Fruit fly (Drosophila melanogaster) whole organism, wandering third instar larva: ENCODE data around the gene Imp.

Experiments used
- Abd-B ChIP-seq: fragments of >200 bp; optimal IDR thresholded peaks from 2 replicates; lab custom pipeline; 2017; ENCODE audit warnings: missing biosample characterization, missing genetic modification characterization
- CG32264 ChIP-seq: fragments of 200-800 bp; sonication (Bioruptor generic); optimal IDR thresholded peaks from 2 replicates; lab custom pipeline; 2016; ENCODE audit warnings: missing biosample characterization, missing genetic modification characterization
- CG9705 ChIP-seq: fragments of 200-800 bp; sonication (Bioruptor generic); optimal IDR thresholded peaks from 2 replicates; lab custom pipeline; 2018; ENCODE audit warnings: missing biosample characterization, mild to moderate bottlenecking, missing genetic modification characterization
- CrebA ChIP-seq: fragments of 200-800 bp; sonication (Bioruptor generic); optimal IDR thresholded peaks from 2 replicates; lab custom pipeline; 2016; ENCODE audit warnings: missing biosample characterization, mild to moderate bottlenecking, missing genetic modification characterization, borderline replicate concordance
- Dfd ChIP-seq: fragments of >200 bp; optimal IDR thresholded peaks from 2 replicates; lab custom pipeline; 2017; ENCODE audit warnings: missing biosample characterization, missing genetic modification characterization
- Dif ChIP-seq: fragments of 200-275, 200-300 bp; sonication (Bioruptor generic); optimal IDR thresholded peaks from 2 replicates; lab custom pipeline; 2018; ENCODE audit warnings: missing biosample characterization, missing genetic modification characterization; ENCODE audit not compliant: partially characterized antibody
- GATAd ChIP-seq: sonication (Bioruptor generic); optimal IDR thresholded peaks from 2 replicates; lab custom pipeline; 2016; ENCODE audit warnings: missing biosample characterization, missing genetic modification characterization
- HLH106 ChIP-seq: fragments of 200-800 bp; optimal IDR thresholded peaks from 3 replicates; lab custom pipeline; 2019; ENCODE audit warnings: missing biosample characterization, mild to moderate bottlenecking, missing genetic modification characterization, moderate library complexity
- Hnf4 ChIP-seq: fragments of 200-800 bp; sonication (Bioruptor generic); optimal IDR thresholded peaks from 2 replicates; lab custom pipeline; 2016; ENCODE audit warnings: missing biosample characterization, mild to moderate bottlenecking, missing genetic modification characterization
- Hr78 ChIP-seq: fragments of >200 bp; optimal IDR thresholded peaks from 2 replicates; lab custom pipeline; 2017; ENCODE audit warnings: missing biosample characterization, missing genetic modification characterization
- Hr83 ChIP-seq: fragments of 200-300 bp; sonication (Bioruptor generic); optimal IDR thresholded peaks from 2 replicates; lab custom pipeline; 2016; ENCODE audit warnings: missing biosample characterization, mild to moderate bottlenecking, missing genetic modification characterization, moderate library complexity; ENCODE audit not compliant: poor library complexity, severe bottlenecking
- Jra ChIP-seq: sonication (Bioruptor generic); optimal IDR thresholded peaks from 2 replicates; lab custom pipeline; 2016; ENCODE audit warnings: missing biosample characterization, missing genetic modification characterization
- Mio ChIP-seq: sonication (Bioruptor generic); optimal IDR thresholded peaks from 2 replicates; lab custom pipeline; 2016; ENCODE audit warnings: missing biosample characterization, missing genetic modification characterization
- Myc ChIP-seq: fragments of >200 bp; optimal IDR thresholded peaks from 2 replicates; lab custom pipeline; 2017
- N ChIP-seq: fragments of >200 bp; optimal IDR thresholded peaks from 2 replicates; lab custom pipeline; 2018; ENCODE audit warnings: missing biosample characterization, missing external identifiers, missing genetic modification characterization
- OdsH ChIP-seq: fragments of 200-800 bp; sonication (Bioruptor generic); optimal IDR thresholded peaks from 2 replicates; lab custom pipeline; 2016; ENCODE audit warnings: missing biosample characterization, mild to moderate bottlenecking, missing genetic modification characterization
- Rel ChIP-seq, 2 experiments: fragments of 200-800 bp; sonication (Bioruptor generic) in 1 of 2; optimal IDR thresholded peaks; 2 replicates in 1 of 2; 3 replicates in 1 of 2; lab custom pipeline; 2016 to 2019; ENCODE audit warnings: mild to moderate bottlenecking in 2 of 2, missing biosample characterization in 2 of 2, missing genetic modification characterization in 2 of 2, moderate library complexity in 1 of 2
- Sp1 ChIP-seq: fragments of 200-800 bp; sonication (Bioruptor generic); optimal IDR thresholded peaks from 3 replicates; lab custom pipeline; 2019; ENCODE audit warnings: missing biosample characterization, mild to moderate bottlenecking, missing genetic modification characterization, moderate library complexity
- Vsx2 ChIP-seq: fragments of 200-300, 225-300 bp; sonication (Bioruptor generic); optimal IDR thresholded peaks from 2 replicates; lab custom pipeline; 2018; ENCODE audit warnings: missing biosample characterization, missing genetic modification characterization; ENCODE audit not compliant: partially characterized antibody
- br ChIP-seq: fragments of 200-800 bp; sonication (Bioruptor generic); optimal IDR thresholded peaks from 2 replicates; lab custom pipeline; 2016; ENCODE audit warnings: missing biosample characterization, missing genetic modification characterization
- brk ChIP-seq: fragments of 200-800 bp; sonication (Bioruptor generic); optimal IDR thresholded peaks from 2 replicates; lab custom pipeline; 2016; ENCODE audit warnings: missing biosample characterization, mild to moderate bottlenecking, missing genetic modification characterization
- dl ChIP-seq, 2 experiments: fragments of 175-275, 200-275 bp in 1 of 2; fragments of 200-275 bp in 1 of 2; sonication (Bioruptor generic); optimal IDR thresholded peaks; lab custom pipeline; 2018; ENCODE audit warnings: mild to moderate bottlenecking in 2 of 2, missing biosample characterization in 2 of 2, missing genetic modification characterization in 2 of 2, moderate library complexity in 2 of 2; ENCODE audit not compliant: partially characterized antibody in 2 of 2, insufficient read depth in 1 of 2
- dmrt93B ChIP-seq: fragments of 200-800 bp; sonication (Bioruptor generic); optimal IDR thresholded peaks from 2 replicates; lab custom pipeline; 2018; ENCODE audit warnings: missing biosample characterization, mild to moderate bottlenecking, missing genetic modification characterization
- dsf ChIP-seq: sonication (Bioruptor generic); optimal IDR thresholded peaks from 2 replicates; lab custom pipeline; 2016; ENCODE audit warnings: missing biosample characterization, missing genetic modification characterization, borderline replicate concordance
- ey ChIP-seq: fragments of 200-800 bp; sonication (Bioruptor generic); optimal IDR thresholded peaks from 2 replicates; lab custom pipeline; 2016; ENCODE audit warnings: missing biosample characterization, missing genetic modification characterization
- foxo ChIP-seq, 2 experiments: fragments of 200-800 bp; sonication (Bioruptor generic); optimal IDR thresholded peaks; 2 replicates in 1 of 2; 3 replicates in 1 of 2; lab custom pipeline; 2016 to 2017; ENCODE audit warnings: missing biosample characterization in 2 of 2, missing genetic modification characterization in 2 of 2
- fru ChIP-seq: fragments of 200-800 bp; sonication (Bioruptor generic); optimal IDR thresholded peaks from 3 replicates; lab custom pipeline; 2016; ENCODE audit warnings: missing biosample characterization, mild to moderate bottlenecking, missing genetic modification characterization
- jim ChIP-seq: fragments of 175-275, 200-325 bp; sonication (Bioruptor generic); optimal IDR thresholded peaks from 2 replicates; lab custom pipeline; 2016; ENCODE audit warnings: missing biosample characterization, mild to moderate bottlenecking, missing genetic modification characterization
- lola ChIP-seq: fragments of >200 bp; optimal IDR thresholded peaks from 2 replicates; lab custom pipeline; 2017; ENCODE audit warnings: missing biosample characterization, missing genetic modification characterization
- pan ChIP-seq: fragments of >200 bp; optimal IDR thresholded peaks from 2 replicates; lab custom pipeline; 2017
- psq ChIP-seq: fragments of 200-800 bp; sonication (Bioruptor generic); optimal IDR thresholded peaks from 3 replicates; lab custom pipeline; 2017; ENCODE audit warnings: missing biosample characterization, mild to moderate bottlenecking, missing genetic modification characterization, moderate library complexity
- rgr ChIP-seq: fragments of 200-800 bp; sonication (Bioruptor generic); optimal IDR thresholded peaks from 3 replicates; lab custom pipeline; 2016; ENCODE audit warnings: missing biosample characterization, mild to moderate bottlenecking, missing genetic modification characterization
- sage ChIP-seq: fragments of 200-800 bp; sonication (Bioruptor generic); optimal IDR thresholded peaks from 2 replicates; lab custom pipeline; 2016; ENCODE audit warnings: missing biosample characterization, mild to moderate bottlenecking, missing genetic modification characterization
- sv ChIP-seq: fragments of 200-800 bp; sonication (Bioruptor generic); optimal IDR thresholded peaks from 3 replicates; lab custom pipeline; 2016; ENCODE audit warnings: missing biosample characterization, missing genetic modification characterization
- tai ChIP-seq: sonication (Bioruptor generic); optimal IDR thresholded peaks from 2 replicates; lab custom pipeline; 2016; ENCODE audit warnings: missing biosample characterization, missing genetic modification characterization
- usp ChIP-seq: fragments of >200 bp; optimal IDR thresholded peaks from 2 replicates; lab custom pipeline; 2017; ENCODE audit warnings: missing biosample characterization, missing genetic modification characterization
- woc ChIP-seq: sonication (Bioruptor generic); optimal IDR thresholded peaks from 2 replicates; lab custom pipeline; 2016; ENCODE audit warnings: missing biosample characterization, mild to moderate bottlenecking, missing genetic modification characterization

Gene Imp

DNA sequence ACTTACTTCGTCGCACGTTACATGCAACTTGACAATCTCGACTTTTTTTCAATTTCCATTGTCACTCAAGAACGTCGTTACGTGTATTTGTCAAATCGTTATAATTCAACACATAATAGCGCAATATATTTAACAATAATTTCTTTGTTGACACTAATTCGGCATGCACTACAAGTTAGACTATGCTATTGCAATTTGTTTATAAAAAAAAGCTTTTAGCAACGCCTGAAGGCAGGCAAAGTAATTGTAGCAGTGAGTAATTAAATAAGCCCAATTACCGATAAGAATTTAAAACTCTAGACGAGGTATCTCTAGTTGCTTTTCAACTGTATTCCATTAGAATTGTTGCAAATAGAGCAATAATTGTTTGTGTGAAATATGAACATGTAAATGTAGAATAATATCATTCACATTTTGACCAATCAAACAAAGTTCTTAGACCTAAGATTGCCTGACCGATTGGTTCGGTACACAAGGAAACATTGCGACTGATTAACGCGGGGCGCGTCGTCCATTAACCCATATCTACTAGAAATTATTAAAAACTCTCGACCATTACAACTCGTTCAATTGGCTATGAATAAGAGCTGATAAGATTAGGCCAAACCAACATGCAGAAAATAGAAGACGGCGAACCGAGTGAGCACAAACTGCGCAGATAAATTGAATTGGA is 17.0 kb upstream of the Imp start:
- TF ChIP-seq dl (GFP tag; optimal IDR thresholded peaks at IDR 0.05; lab: Kevin White, UChicago; ENCODE audit: insufficient read depth in 1 of 2, partially characterized antibody in 2 of 2) (no peak), GATAd (GFP tag; lab: Kevin White, UChicago) (no peak), br (GFP tag; lab: Kevin White, UChicago) (peak; percentile 3), dmrt93B (no peak), pan (no peak), dsf (GFP tag; lab: Kevin White, UChicago) (no peak), woc (GFP tag; lab: Kevin White, UChicago) (no peak), Myc (peak; percentile 16), jim (GFP tag; lab: Kevin White, UChicago) (no peak), Mio (GFP tag; lab: Kevin White, UChicago) (no peak), fru (GFP tag; lab: Kevin White, UChicago) (no peak), ey (no peak), usp (no peak), foxo (GFP tag; optimal IDR thresholded peaks at IDR 0.05; lab: Kevin White, UChicago) (no peak), Rel (GFP tag; optimal IDR thresholded peaks at IDR 0.05; lab: Kevin White, UChicago) (no peak), Rel (tag; optimal IDR thresholded peaks at IDR 0.05; lab: Kevin White, UChicago) (no peak), psq (GFP tag; lab: Kevin White, UChicago) (no peak), Hr83 (GFP tag; lab: Kevin White, UChicago) (no peak), N (peak; percentile 16), CG9705 (GFP tag; lab: Kevin White, UChicago) (no peak), HLH106 (tag; lab: Kevin White, UChicago) (no peak), Hnf4 (GFP tag; lab: Kevin White, UChicago) (no peak), OdsH (GFP tag; lab: Kevin White, UChicago) (no peak), Vsx2 (GFP tag; lab: Kevin White, UChicago) (no peak), CrebA (no peak), Jra (GFP tag; lab: Kevin White, UChicago) (peak; percentile 14), Dif (GFP tag; lab: Kevin White, UChicago) (no peak), brk (GFP tag; lab: Kevin White, UChicago) (no peak)
- TF ChIP-seq, all 38 proteins: peak for 4

DNA sequence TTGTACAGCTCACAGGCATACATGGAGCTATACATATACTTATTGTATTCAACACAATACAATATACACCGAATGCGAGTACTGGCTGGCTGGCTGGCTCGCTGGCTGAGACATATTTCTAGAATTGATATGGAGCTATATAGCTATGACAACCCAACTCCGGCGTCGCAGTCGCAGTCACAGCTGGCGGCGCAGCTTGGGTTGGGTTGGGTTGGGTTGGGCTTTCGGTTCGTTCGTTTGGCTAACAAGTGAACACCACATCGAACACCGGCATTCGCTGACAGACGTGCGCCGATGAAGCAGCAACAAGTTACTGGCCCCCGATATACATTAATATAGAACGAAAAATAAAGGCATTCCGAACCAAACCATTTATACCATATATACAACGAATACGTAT is 14.9 kb upstream of the Imp start, which contains the start of gene CG15210:
Gene CG15210, plus strand, starts transcription at position 269 of the 400 bp plus-strand sequence.
- TF ChIP-seq GATAd (GFP tag; lab: Kevin White, UChicago), result no peak
- TF ChIP-seq woc (GFP tag; lab: Kevin White, UChicago), result no peak
- no peak for TF ChIP-seq OdsH (GFP tag; lab: Kevin White, UChicago)
- TF ChIP-seq Hr83 (GFP tag; lab: Kevin White, UChicago), result peak; percentile 21

DNA sequence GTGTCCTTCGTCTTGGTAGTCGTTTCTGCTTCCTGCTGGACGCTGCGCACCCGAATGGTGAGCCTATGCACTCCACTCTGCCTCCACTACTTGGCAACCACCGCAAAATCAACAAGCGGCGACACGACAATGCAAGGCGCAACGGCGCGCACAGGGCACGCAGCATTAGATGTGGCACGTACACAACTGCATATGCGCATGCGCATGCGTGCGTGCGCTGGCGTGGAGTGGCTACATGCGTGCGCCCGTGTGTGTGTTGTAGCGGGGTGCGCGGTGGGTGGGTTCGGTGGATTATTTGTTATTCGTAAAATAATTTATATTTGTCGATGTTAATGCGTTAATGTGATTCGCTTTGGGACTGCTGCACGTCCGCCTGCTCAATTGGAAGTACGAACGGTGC is 11.6 kb upstream of the Imp start:
- TF ChIP-seq HLH106 (tag; lab: Kevin White, UChicago) (no peak), pan (peak; percentile 67), Myc (no peak)
- TF ChIP-seq, all 38 proteins: peak for 1

DNA sequence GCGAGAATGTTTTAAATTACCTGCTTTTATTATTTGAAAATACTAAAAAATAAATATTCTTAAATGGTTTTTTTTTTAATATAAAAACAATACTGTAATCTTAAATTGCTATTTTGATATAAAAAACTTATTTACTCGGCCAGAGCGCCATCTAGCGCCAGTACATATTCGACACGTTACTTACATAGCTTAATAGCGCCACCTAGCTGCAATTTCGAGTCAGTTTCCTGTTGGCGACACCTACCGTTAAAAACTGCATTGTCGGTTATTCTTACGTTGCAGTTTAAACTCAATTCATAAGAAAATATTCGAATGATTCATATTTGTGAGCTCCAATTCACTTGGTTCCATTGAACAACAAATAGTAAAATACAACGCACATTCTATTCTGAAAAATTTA is 8.3 kb upstream of the Imp start:
- TF ChIP-seq Rel (GFP tag; optimal IDR thresholded peaks at IDR 0.05; lab: Kevin White, UChicago), result no peak
- no peak for TF ChIP-seq Rel (tag; optimal IDR thresholded peaks at IDR 0.05; lab: Kevin White, UChicago)
- TF ChIP-seq Abd-B (GFP tag; lab: Kevin White, UChicago), result no peak
- TF ChIP-seq br (GFP tag; lab: Kevin White, UChicago), result peak; percentile 13
- TF ChIP-seq Mio (GFP tag; lab: Kevin White, UChicago), result no peak
- TF ChIP-seq CG32264 (GFP tag; lab: Kevin White, UChicago), result no peak
- no peak for TF ChIP-seq jim (GFP tag; lab: Kevin White, UChicago)
- no peak for TF ChIP-seq woc (GFP tag; lab: Kevin White, UChicago)
- no peak for TF ChIP-seq pan
- peak; percentile 51 for TF ChIP-seq OdsH (GFP tag; lab: Kevin White, UChicago)
- TF ChIP-seq Vsx2 (GFP tag; lab: Kevin White, UChicago), result no peak
- peak; percentile 62 for TF ChIP-seq tai (GFP tag; lab: Kevin White, UChicago)
- peak; percentile 65 for TF ChIP-seq HLH106 (tag; lab: Kevin White, UChicago)
- no peak for TF ChIP-seq dl (GFP tag; optimal IDR thresholded peaks at IDR 0.05; lab: Kevin White, UChicago; ENCODE audit: insufficient read depth in 1 of 2, partially characterized antibody in 2 of 2)
- peak in 1 of 2 experiments; percentile 73 for TF ChIP-seq foxo (GFP tag; optimal IDR thresholded peaks at IDR 0.05; lab: Kevin White, UChicago)
- TF ChIP-seq N, result no peak
- TF ChIP-seq ey, result peak; percentile 42
- TF ChIP-seq Myc, result peak; percentile 93
- TF ChIP-seq psq (GFP tag; lab: Kevin White, UChicago), result peak; percentile 39
- no peak for TF ChIP-seq brk (GFP tag; lab: Kevin White, UChicago)
- TF ChIP-seq fru (GFP tag; lab: Kevin White, UChicago), result peak; percentile 39
- peak; percentile 23 for TF ChIP-seq Hr83 (GFP tag; lab: Kevin White, UChicago)
- TF ChIP-seq CG9705 (GFP tag; lab: Kevin White, UChicago), result peak; percentile 65
- TF ChIP-seq Jra (GFP tag; lab: Kevin White, UChicago), result no peak
- TF ChIP-seq Dif (GFP tag; lab: Kevin White, UChicago), result no peak
- TF ChIP-seq Hr78, result no peak
- no peak for TF ChIP-seq dsf (GFP tag; lab: Kevin White, UChicago)
- no peak for TF ChIP-seq Sp1 (GFP tag; lab: Kevin White, UChicago)
- no peak for TF ChIP-seq sage (GFP tag; lab: Kevin White, UChicago)
- TF ChIP-seq Dfd (GFP tag; lab: Kevin White, UChicago), result no peak
- TF ChIP-seq sv (GFP tag; lab: Kevin White, UChicago), result peak; percentile 57
- TF ChIP-seq lola, result no peak
- TF ChIP-seq rgr (GFP tag; lab: Kevin White, UChicago), result peak; percentile 65
- peak; percentile 51 for TF ChIP-seq Hnf4 (GFP tag; lab: Kevin White, UChicago)
